Fruit fly (Drosophila melanogaster) whole organism, embryonic: ENCODE measurements around the gene Wdfy2.

ENCODE experiments used
- Antp ChIP-seq: fragments of 200-800 bp; sonication (Bioruptor generic); optimal IDR thresholded peaks from 3 replicates; lab custom pipeline; 2016; ENCODE audit warnings: missing biosample characterization, missing genetic modification characterization
- Blimp-1 ChIP-seq: fragments of 200-800 bp; sonication (Bioruptor generic); optimal IDR thresholded peaks from 3 replicates; lab custom pipeline; 2018; ENCODE audit warnings: missing biosample characterization, missing genetic modification characterization, mild to moderate bottlenecking, moderate library complexity, missing genetic modification reagents
- CG10959 ChIP-seq: fragments of 200-800 bp; sonication (Bioruptor generic); IDR thresholded peaks from 2 replicates; pipeline ENCODE4 v1.3.6; 2022; ENCODE audit warnings: missing biosample characterization, missing genetic modification characterization
- CG11695 ChIP-seq: fragments of 200-800 bp; sonication (Bioruptor generic); IDR thresholded peaks from 3 replicates; pipeline ENCODE4 v1.3.6; 2022; ENCODE audit warnings: missing biosample characterization, missing genetic modification characterization
- CG12769 ChIP-seq: fragments of 200-800 bp; sonication (Bioruptor generic); optimal IDR thresholded peaks from 2 replicates; lab custom pipeline; 2019; ENCODE audit warnings: missing biosample characterization, mild to moderate bottlenecking, missing genetic modification characterization, moderate library complexity
- CG13424 ChIP-seq: fragments of 200-800 bp; sonication (Bioruptor generic); optimal IDR thresholded peaks from 2 replicates; lab custom pipeline; 2019; ENCODE audit warnings: missing biosample characterization, mild to moderate bottlenecking, missing genetic modification characterization, moderate library complexity
- CG14441 ChIP-seq: fragments of 200-800 bp; sonication (Bioruptor generic); IDR thresholded peaks from 2 replicates; pipeline ENCODE4 v1.3.6; 2022; ENCODE audit warnings: missing biosample characterization, missing genetic modification characterization
- CG15011 ChIP-seq: fragments of 200-800 bp; sonication (Bioruptor generic); optimal IDR thresholded peaks from 3 replicates; lab custom pipeline; 2018; ENCODE audit warnings: missing biosample characterization, mild to moderate bottlenecking, missing genetic modification characterization
- CG1603 ChIP-seq: fragments of 200-800 bp; sonication (Bioruptor generic); optimal IDR thresholded peaks from 2 replicates; lab custom pipeline; 2019; ENCODE audit warnings: missing biosample characterization, mild to moderate bottlenecking, missing genetic modification characterization, moderate library complexity
- CG1647 ChIP-seq: fragments of 200-800 bp; sonication (Bioruptor generic); optimal IDR thresholded peaks from 3 replicates; lab custom pipeline; 2016; ENCODE audit warnings: missing biosample characterization, missing genetic modification characterization
- CG17186 ChIP-seq: fragments of 200-800 bp; sonication (Bioruptor generic); optimal IDR thresholded peaks from 3 replicates; lab custom pipeline; 2017; ENCODE audit warnings: missing biosample characterization, missing genetic modification reagents, missing genetic modification characterization
- CG18476 ChIP-seq: fragments of 200-800 bp; sonication (Bioruptor generic); optimal IDR thresholded peaks from 2 replicates; lab custom pipeline; 2016; ENCODE audit warnings: missing biosample characterization, mild to moderate bottlenecking, missing genetic modification characterization
- CG2712 ChIP-seq: fragments of 200-800 bp; optimal IDR thresholded peaks from 3 replicates; lab custom pipeline; 2019; ENCODE audit warnings: missing biosample characterization, mild to moderate bottlenecking, missing genetic modification characterization, moderate library complexity
- CG32767 ChIP-seq: fragments of 200-800 bp; sonication (Bioruptor generic); IDR thresholded peaks from 2 replicates; pipeline ENCODE4 v1.3.6; 2022; ENCODE audit warnings: missing biosample characterization, missing genetic modification characterization
- CG3407 ChIP-seq: fragments of 200-800 bp; sonication (Bioruptor generic); optimal IDR thresholded peaks from 2 replicates; lab custom pipeline; 2018; ENCODE audit warnings: missing biosample characterization, mild to moderate bottlenecking, missing genetic modification characterization
- CG34376 ChIP-seq: fragments of 200-800 bp; sonication (Bioruptor generic); optimal IDR thresholded peaks from 2 replicates; lab custom pipeline; 2018; ENCODE audit warnings: missing biosample characterization, mild to moderate bottlenecking, missing genetic modification characterization
- CG4360 ChIP-seq: fragments of 200-800 bp; sonication (Bioruptor generic); IDR thresholded peaks from 2 replicates; pipeline ENCODE4 v1.3.6; 2022; ENCODE audit warnings: missing biosample characterization, missing genetic modification characterization
- CG43689 ChIP-seq: fragments of 200-800 bp; sonication (Bioruptor generic); IDR thresholded peaks from 2 replicates; pipeline ENCODE4 v1.3.6; 2022; ENCODE audit warnings: missing biosample characterization, missing genetic modification characterization
- CG6272 ChIP-seq: fragments of 200-800 bp; sonication (Bioruptor generic); IDR thresholded peaks from 2 replicates; pipeline ENCODE4 v1.3.6; 2022; ENCODE audit warnings: missing biosample characterization, missing genetic modification characterization
- CG8359 ChIP-seq: fragments of 200-800 bp; sonication (Bioruptor generic); optimal IDR thresholded peaks from 2 replicates; lab custom pipeline; 2017; ENCODE audit warnings: missing biosample characterization, mild to moderate bottlenecking, missing genetic modification characterization, borderline replicate concordance
- CG9727 ChIP-seq: fragments of 200-800 bp; sonication (Bioruptor generic); optimal IDR thresholded peaks from 3 replicates; lab custom pipeline; 2017; ENCODE audit warnings: missing biosample characterization, mild to moderate bottlenecking, missing genetic modification characterization
- CG9797 ChIP-seq: fragments of 200-800 bp; sonication (Bioruptor generic); optimal IDR thresholded peaks from 3 replicates; lab custom pipeline; 2018; ENCODE audit warnings: missing biosample characterization, mild to moderate bottlenecking, missing genetic modification characterization
- CkIIα-i1 ChIP-seq: fragments of 200-800 bp; sonication (Bioruptor generic); IDR thresholded peaks from 2 replicates; pipeline ENCODE4 v1.3.6; 2022; ENCODE audit warnings: missing biosample characterization, missing genetic modification characterization
- ERR ChIP-seq: fragments of 200-800 bp; sonication (Bioruptor generic); optimal IDR thresholded peaks from 2 replicates; lab custom pipeline; 2016; ENCODE audit warnings: missing biosample characterization, missing genetic modification characterization
- Ets65A ChIP-seq: fragments of 200-800 bp; sonication (Bioruptor generic); peaks from one replicate; lab custom pipeline; 2016; ENCODE audit warnings: missing biosample characterization, missing genetic modification characterization
- H15 ChIP-seq: fragments of 200-800 bp; sonication (Bioruptor generic); IDR thresholded peaks from 3 replicates; pipeline ENCODE4 v1.3.6; 2022; ENCODE audit warnings: missing biosample characterization, missing genetic modification characterization
- Hr78 ChIP-seq, 2 experiments: fragments of 200-800 bp in 1 of 2; fragments of >200 bp in 1 of 2; sonication (Bioruptor generic) in 1 of 2; optimal IDR thresholded peaks; 2 replicates each; lab custom pipeline; 2017 to 2019; ENCODE audit warnings: missing biosample characterization in 2 of 2, missing genetic modification characterization in 2 of 2, mild to moderate bottlenecking in 1 of 2, moderate library complexity in 1 of 2
- Jarid2 ChIP-seq: fragments of 200-800 bp; sonication (Bioruptor generic); optimal IDR thresholded peaks from 3 replicates; lab custom pipeline; 2017; ENCODE audit warnings: mild to moderate bottlenecking, missing biosample characterization, missing genetic modification reagents, missing genetic modification characterization
- NC2β ChIP-seq: fragments of 200-800 bp; sonication (Bioruptor generic); optimal IDR thresholded peaks from 2 replicates; lab custom pipeline; 2016; ENCODE audit warnings: missing biosample characterization, missing genetic modification characterization
- Oli ChIP-seq: fragments of 200-800 bp; sonication (Bioruptor generic); optimal IDR thresholded peaks from 2 replicates; lab custom pipeline; 2018; ENCODE audit warnings: missing biosample characterization, mild to moderate bottlenecking, missing genetic modification characterization, moderate library complexity
- Pdp1 ChIP-seq, 2 experiments: fragments of 200-800 bp; sonication (Bioruptor generic); optimal IDR thresholded peaks; 3 replicates each; lab custom pipeline; 2016; ENCODE audit warnings: missing biosample characterization in 2 of 2, missing genetic modification characterization in 2 of 2, mild to moderate bottlenecking in 1 of 2, moderate library complexity in 1 of 2
- Ptx1 ChIP-seq: fragments of 200-800 bp; sonication (Bioruptor generic); IDR thresholded peaks from 2 replicates; pipeline ENCODE4 v1.3.6; 2022; ENCODE audit warnings: missing biosample characterization, missing genetic modification characterization
- Side ChIP-seq: fragments of 200-800 bp; sonication (Bioruptor generic); optimal IDR thresholded peaks from 2 replicates; lab custom pipeline; 2016; ENCODE audit warnings: missing biosample characterization, missing genetic modification characterization
- Vsx1 ChIP-seq: fragments of 200-800 bp; sonication (Bioruptor generic); optimal IDR thresholded peaks from 2 replicates; lab custom pipeline; 2017; ENCODE audit warnings: missing biosample characterization, mild to moderate bottlenecking, missing genetic modification characterization, missing genetic modification reagents
- amos ChIP-seq: fragments of 200-800 bp; sonication (Bioruptor generic); IDR thresholded peaks from 2 replicates; pipeline ENCODE4 v1.3.6; 2022; ENCODE audit warnings: missing biosample characterization, missing genetic modification characterization; ENCODE audit not compliant: partially characterized antibody
- ara ChIP-seq: fragments of 200-800 bp; sonication (Bioruptor generic); IDR thresholded peaks from 2 replicates; pipeline ENCODE4 v1.3.6; 2022; ENCODE audit warnings: missing biosample characterization, missing genetic modification characterization
- ase ChIP-seq: fragments of 200-800 bp; sonication (Bioruptor generic); IDR thresholded peaks from 3 replicates; pipeline ENCODE4 v1.3.6; 2022; ENCODE audit warnings: missing biosample characterization, missing genetic modification characterization
- bsh ChIP-seq, 2 experiments: fragments of 200-800 bp; sonication (Bioruptor generic); optimal IDR thresholded peaks; 2 replicates each; lab custom pipeline; 2017 to 2018; ENCODE audit warnings: mild to moderate bottlenecking in 2 of 2, missing biosample characterization in 2 of 2, missing genetic modification characterization in 2 of 2, moderate library complexity in 1 of 2
- cg ChIP-seq: fragments of 200-800 bp; sonication (Bioruptor generic); optimal IDR thresholded peaks from 3 replicates; lab custom pipeline; 2019; ENCODE audit warnings: missing biosample characterization, mild to moderate bottlenecking, missing genetic modification characterization, moderate library complexity
- dan ChIP-seq: fragments of 200-800 bp; sonication (Bioruptor generic); IDR thresholded peaks from 2 replicates; pipeline ENCODE4 v1.3.6; 2022; ENCODE audit warnings: missing biosample characterization, missing genetic modification characterization
- fd64A ChIP-seq: fragments of 200-800 bp; sonication (Bioruptor generic); optimal IDR thresholded peaks from 3 replicates; lab custom pipeline; 2018; ENCODE audit warnings: missing biosample characterization, mild to moderate bottlenecking, missing genetic modification characterization
- fd96Cb ChIP-seq: fragments of 200-800 bp; sonication (Bioruptor generic); optimal IDR thresholded peaks from 2 replicates; lab custom pipeline; 2018; ENCODE audit warnings: missing biosample characterization, mild to moderate bottlenecking, missing genetic modification characterization, moderate library complexity
- fru ChIP-seq: fragments of >200 bp; optimal IDR thresholded peaks from 2 replicates; lab custom pipeline; 2017
- fu2 ChIP-seq: fragments of 200-800 bp; sonication (Bioruptor generic); optimal IDR thresholded peaks from 2 replicates; lab custom pipeline; 2016; ENCODE audit warnings: missing biosample characterization, missing genetic modification characterization
- ken ChIP-seq: fragments of 200-800 bp; sonication (Bioruptor generic); IDR thresholded peaks from 3 replicates; pipeline ENCODE4 v1.3.6; 2022; ENCODE audit warnings: missing biosample characterization, missing genetic modification characterization
- odd ChIP-seq: fragments of 200-800 bp; sonication (Bioruptor generic); optimal IDR thresholded peaks from 2 replicates; lab custom pipeline; 2017; ENCODE audit warnings: missing biosample characterization, mild to moderate bottlenecking, missing genetic modification characterization
- sens-2 ChIP-seq: fragments of 200-800 bp; sonication (Bioruptor generic); IDR thresholded peaks from 2 replicates; pipeline ENCODE4 v1.3.6; 2022; ENCODE audit warnings: missing biosample characterization, missing genetic modification characterization
- stc ChIP-seq: fragments of 200-800 bp; sonication (Bioruptor generic); IDR thresholded peaks from 2 replicates; pipeline ENCODE4 v1.3.6; 2022; ENCODE audit warnings: missing biosample characterization, missing genetic modification characterization
- tin ChIP-seq: fragments of 200-800 bp; sonication (Bioruptor generic); optimal IDR thresholded peaks from 3 replicates; lab custom pipeline; 2016; ENCODE audit warnings: missing biosample characterization, missing genetic modification characterization

Gene Wdfy2

DNA sequence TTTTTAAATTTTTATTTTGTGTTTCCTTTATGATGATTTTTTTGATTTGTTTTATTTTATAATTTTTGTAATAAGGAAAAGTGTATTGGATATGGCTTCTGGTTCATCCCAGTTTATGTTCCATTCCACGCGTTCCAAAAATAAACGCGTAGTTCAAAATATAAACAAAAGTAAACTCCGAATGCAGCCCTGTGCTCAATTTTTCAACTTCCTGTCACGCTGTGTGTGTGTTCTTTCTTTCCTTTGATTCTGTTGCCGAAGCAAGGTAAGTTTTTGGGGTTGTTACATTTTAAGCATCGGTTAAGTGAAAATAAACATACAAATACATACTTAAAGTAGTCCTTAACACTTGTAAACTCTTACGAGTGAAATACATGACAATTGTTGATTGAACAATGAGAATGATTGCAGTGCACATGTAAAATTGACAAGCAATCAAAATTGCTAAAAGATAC lies 14.9 kb upstream of the Wdfy2 start, which contains the start of the genes Ip259 and RpS27A (continued):
- no peak for TF ChIP-seq Oli (tag; lab: Kevin White, UChicago)
- TF ChIP-seq Hr78 (GFP tag; optimal IDR thresholded peaks at IDR 0.05; lab: Kevin White, UChicago): no peak
- TF ChIP-seq Vsx1 (GFP tag; lab: Kevin White, UChicago): peak; percentile 61
- TF ChIP-seq CG12769: no peak
- TF ChIP-seq Jarid2: no peak
- no peak for TF ChIP-seq ara (GFP tag; lab: Robert Waterston, UW)
- TF ChIP-seq dan: no peak
- peak; percentile 65; the same call in 2 of the 3 replicates for TF ChIP-seq ase (GFP tag; lab: Robert Waterston, UW)
- peak; percentile 77 for TF ChIP-seq ken
- TF ChIP-seq CG14441 (GFP tag; lab: Robert Waterston, UW): peak; percentile 57; the same call in 1 of the 2 replicates
- peak; percentile 41 for TF ChIP-seq CG17186 (GFP tag; lab: Kevin White, UChicago)
- peak; percentile 61 for TF ChIP-seq Antp (GFP tag; lab: Kevin White, UChicago)
- TF ChIP-seq CG34376 (GFP tag; lab: Kevin White, UChicago): peak; percentile 90
- TF ChIP-seq sens-2: peak; percentile 86
- peak; percentile 65 for TF ChIP-seq odd (GFP tag; lab: Kevin White, UChicago)
- TF ChIP-seq CG8359 (GFP tag; lab: Kevin White, UChicago): peak; percentile 60
- peak; percentile 75 for TF ChIP-seq stc (GFP tag; lab: Robert Waterston, UW)
- peak; percentile 61; the same call in 1 of the 2 replicates for TF ChIP-seq CG6272 (GFP tag; lab: Robert Waterston, UW)
- TF ChIP-seq H15 (GFP tag; lab: Robert Waterston, UW): peak; percentile 71
- TF ChIP-seq fru (lab: Kevin White, UChicago): no peak
- peak; percentile 42 for TF ChIP-seq fd96Cb
- peak; percentile 96 for TF ChIP-seq NC2β
- TF ChIP-seq CG1603: peak; percentile 100
- peak; percentile 63 for TF ChIP-seq tin (GFP tag; lab: Kevin White, UChicago)
- no peak for TF ChIP-seq CG43689
- 0 out of 2 replicates have a peak, but pooled peaks have one; percentile 40 for TF ChIP-seq CG4360 (GFP tag; lab: Robert Waterston, UW)
- peak; percentile 61; the same call in 1 of the 2 replicates for TF ChIP-seq CG32767
- peak; percentile 98 for TF ChIP-seq Ets65A (GFP tag; lab: Kevin White, UChicago)
- peak; percentile 45 for TF ChIP-seq CG13424 (tag; lab: Kevin White, UChicago)
- TF ChIP-seq CG1647 (GFP tag; lab: Kevin White, UChicago): peak; percentile 64
- TF ChIP-seq Pdp1 (GFP tag; optimal IDR thresholded peaks at IDR 0.05; lab: Kevin White, UChicago): peak; percentile 32 to 46
- peak; percentile 57; the same call in 2 of the 3 replicates for TF ChIP-seq CG11695 (GFP tag; lab: Robert Waterston, UW)
- peak; percentile 75 for TF ChIP-seq Side (GFP tag; lab: Kevin White, UChicago)
- TF ChIP-seq CkIIα-i1 (GFP tag; lab: Robert Waterston, UW): no peak
- TF ChIP-seq CG9797 (GFP tag; lab: Kevin White, UChicago): peak; percentile 29
- TF ChIP-seq cg: no peak
- TF ChIP-seq CG9727 (GFP tag; lab: Kevin White, UChicago): peak; percentile 91
- peak; percentile 66 for TF ChIP-seq fd64A (GFP tag; lab: Kevin White, UChicago)
- peak; percentile 70 for TF ChIP-seq CG3407
- TF ChIP-seq CG15011 (GFP tag; lab: Kevin White, UChicago): peak; percentile 69
- TF ChIP-seq fu2 (GFP tag; lab: Kevin White, UChicago): peak; percentile 69
- TF ChIP-seq amos: peak; percentile 38; the same call in 1 of the 2 replicates
- peak; percentile 41; the same call in 1 of the 2 replicates for TF ChIP-seq CG10959 (GFP tag; lab: Robert Waterston, UW)
- TF ChIP-seq Blimp-1 (GFP tag; lab: Kevin White, UChicago): no peak
- peak in 1 of 2 experiments; percentile 61 for TF ChIP-seq bsh (GFP tag; optimal IDR thresholded peaks at IDR 0.05; lab: Kevin White, UChicago)
- no peak for TF ChIP-seq ERR
- TF ChIP-seq CG2712 (tag; lab: Kevin White, UChicago): peak; percentile 79
- peak; percentile 71; the same call in 1 of the 2 replicates for TF ChIP-seq Ptx1
- peak; percentile 42 for TF ChIP-seq CG18476 (GFP tag; lab: Kevin White, UChicago)
